Worm (Caenorhabditis elegans): ENCODE measurements around the gene irld-67.

The irld-67 gene

ce11 chrII:2913505-2913904 is 20.7 kb downstream of the irld-67 start, which contains the start of gene ubc-15:
ubc-15 (minus strand) TSS chrII:2913605.
- TF ChIP-seq nhr-10 (tag; optimal IDR thresholded peaks at IDR 0.05) = no peak
- TF ChIP-seq unc-55 (GFP tag; optimal IDR thresholded peaks at IDR 0.05) = peak; percentile 5

ce11 chrII:2903748-2904147 is 30.5 kb downstream of the irld-67 start:
- TF ChIP-seq mbf-1 (tag; optimal IDR thresholded peaks at IDR 0.05) (no peak), elt-3 (tag; optimal IDR thresholded peaks at IDR 0.05) (no peak), snpc-4 (tag; optimal IDR thresholded peaks at IDR 0.05) (no peak), unc-62 (GFP tag; optimal IDR thresholded peaks at IDR 0.05) (no peak), R02D3.7 (tag; optimal IDR thresholded peaks at IDR 0.05) (no peak), ztf-1 (GFP tag; conservative IDR thresholded peaks at IDR 0.05) (no peak), ceh-16 (tag; optimal IDR thresholded peaks at IDR 0.05) (no peak), egl-27 (tag; optimal IDR thresholded peaks at IDR 0.05) (no peak), nhr-12 (tag; optimal IDR thresholded peaks at IDR 0.05) (no peak), mdl-1 (tag; optimal IDR thresholded peaks at IDR 0.05) (no peak), F13H6.1 (tag; optimal IDR thresholded peaks at IDR 0.05) (no peak), nhr-6 (tag; optimal IDR thresholded peaks at IDR 0.05) (no peak), ceh-82 (tag; optimal IDR thresholded peaks at IDR 0.05) (no peak), blmp-1 (tag; optimal IDR thresholded peaks at IDR 0.05; ENCODE audit: insufficient read depth) (no peak), elt-1 (tag; optimal IDR thresholded peaks at IDR 0.05) (no peak), mab-5 (tag; optimal IDR thresholded peaks at IDR 0.05) (no peak), nhr-77 (tag; optimal IDR thresholded peaks at IDR 0.05) (no peak), ZK546.5 (tag; optimal IDR thresholded peaks at IDR 0.05) (no peak), ama-1 (optimal IDR thresholded peaks at IDR 0.05) (no peak)

- TF ChIP-seq nhr-77 (tag; optimal IDR thresholded peaks at IDR 0.05) = no peak
- TF ChIP-seq nhr-129 (tag; optimal IDR thresholded peaks at IDR 0.05) = no peak
- TF ChIP-seq mbf-1 (tag; optimal IDR thresholded peaks at IDR 0.05) = no peak
Observed at ce11 chrII:2901158-2901557, 33.1 kb downstream of the irld-67 start.

ce11 chrII:2900248-2900647 is 34.0 kb downstream of the irld-67 start, which contains the start of gene ubc-26:
ubc-26 (minus strand) TSS chrII:2900348.
- no peak for TF ChIP-seq C34F6.9 (tag; optimal IDR thresholded peaks at IDR 0.05)
- TF ChIP-seq ama-1 (optimal IDR thresholded peaks at IDR 0.05) = no peak
- no peak for TF ChIP-seq ztf-1 (GFP tag; conservative IDR thresholded peaks at IDR 0.05)
- TF ChIP-seq unc-55 (GFP tag; optimal IDR thresholded peaks at IDR 0.05) = no peak
- no peak for TF ChIP-seq peb-1 (tag; optimal IDR thresholded peaks at IDR 0.05)
- no peak for TF ChIP-seq mab-5 (tag; optimal IDR thresholded peaks at IDR 0.05)
- TF ChIP-seq unc-62 (GFP tag; optimal IDR thresholded peaks at IDR 0.05) = no peak

- no peak for TF ChIP-seq lsy-2 (tag; optimal IDR thresholded peaks at IDR 0.05)
- TF ChIP-seq F13H6.1 (tag; optimal IDR thresholded peaks at IDR 0.05) = no peak
- no peak for TF ChIP-seq nhr-10 (tag; optimal IDR thresholded peaks at IDR 0.05)
- TF ChIP-seq mab-5 (tag; optimal IDR thresholded peaks at IDR 0.05) = no peak
- TF ChIP-seq ZK546.5 (tag; optimal IDR thresholded peaks at IDR 0.05) = no peak
- TF ChIP-seq nhr-12 (tag; optimal IDR thresholded peaks at IDR 0.05) = no peak
- no peak for TF ChIP-seq snpc-4 (tag; optimal IDR thresholded peaks at IDR 0.05)
- no peak for TF ChIP-seq nhr-129 (tag; optimal IDR thresholded peaks at IDR 0.05)
- TF ChIP-seq alr-1 (tag; optimal IDR thresholded peaks at IDR 0.05) = no peak
- TF ChIP-seq dmd-4 (tag; optimal IDR thresholded peaks at IDR 0.05) = no peak
- no peak for TF ChIP-seq peb-1 (tag; optimal IDR thresholded peaks at IDR 0.05)
- no peak for TF ChIP-seq ceh-16 (tag; optimal IDR thresholded peaks at IDR 0.05)
- no peak for TF ChIP-seq nhr-21 (tag; optimal IDR thresholded peaks at IDR 0.05)
- no peak for TF ChIP-seq nhr-11 (tag; optimal IDR thresholded peaks at IDR 0.05)
- TF ChIP-seq ztf-1 (GFP tag; conservative IDR thresholded peaks at IDR 0.05) = no peak
- no peak for TF ChIP-seq egl-27 (tag; optimal IDR thresholded peaks at IDR 0.05)
- no peak for TF ChIP-seq blmp-1 (tag; optimal IDR thresholded peaks at IDR 0.05; ENCODE audit: insufficient read depth)
- TF ChIP-seq ztf-11 (tag; optimal IDR thresholded peaks at IDR 0.05) = no peak
- no peak for TF ChIP-seq aly-2 (tag; optimal IDR thresholded peaks at IDR 0.05)
- TF ChIP-seq C34F6.9 (tag; optimal IDR thresholded peaks at IDR 0.05) = no peak
Observed at ce11 chrII:2894295-2894694, 40.0 kb downstream of the irld-67 start, which contains the start of gene sqv-2. sqv-2 (minus strand) TSS chrII:2894395.

ce11 chrII:2888957-2889630 is 45.2 kb downstream of the irld-67 start, which contains the start of gene pinn-1:
pinn-1 (minus strand) TSS chrII:2889007.
- TF ChIP-seq skn-1 (tag; optimal IDR thresholded peaks at IDR 0.05) = no peak
- TF ChIP-seq lin-13 (GFP tag; optimal IDR thresholded peaks at IDR 0.05) = peak; percentile 95
- no peak for TF ChIP-seq unc-62 (GFP tag; optimal IDR thresholded peaks at IDR 0.05)
- TF ChIP-seq R02D3.7 (tag; optimal IDR thresholded peaks at IDR 0.05) = peak; percentile 10
- no peak for TF ChIP-seq blmp-1 (tag; optimal IDR thresholded peaks at IDR 0.05; ENCODE audit: insufficient read depth)
- TF ChIP-seq nhr-23 (tag; optimal IDR thresholded peaks at IDR 0.05) = no peak
- no peak for TF ChIP-seq ama-1 (optimal IDR thresholded peaks at IDR 0.05)
- TF ChIP-seq nhr-237 (tag; optimal IDR thresholded peaks at IDR 0.05) = no peak
- no peak for TF ChIP-seq alr-1 (tag; optimal IDR thresholded peaks at IDR 0.05)
- TF ChIP-seq sem-4 (tag; optimal IDR thresholded peaks at IDR 0.05) = peak; percentile 83
- TF ChIP-seq mbf-1 (tag; optimal IDR thresholded peaks at IDR 0.05) = no peak
- TF ChIP-seq nhr-11 (tag; optimal IDR thresholded peaks at IDR 0.05) = no peak
- TF ChIP-seq nhr-6 (tag; optimal IDR thresholded peaks at IDR 0.05) = peak; percentile 14
- no peak for TF ChIP-seq elt-1 (tag; optimal IDR thresholded peaks at IDR 0.05)
- peak; percentile 73 for TF ChIP-seq nhr-77 (tag; optimal IDR thresholded peaks at IDR 0.05)
- TF ChIP-seq ztf-1 (GFP tag; conservative IDR thresholded peaks at IDR 0.05) = 0 out of 2 replicates have a peak, but pooled peaks have one; percentile 56
- no peak for TF ChIP-seq unc-39 (tag; optimal IDR thresholded peaks at IDR 0.05)
- TF ChIP-seq ceh-16 (tag; optimal IDR thresholded peaks at IDR 0.05) = peak; percentile 73
- peak; percentile 48 for TF ChIP-seq ceh-82 (tag; optimal IDR thresholded peaks at IDR 0.05)
- peak; percentile 94 for TF ChIP-seq unc-55 (GFP tag; optimal IDR thresholded peaks at IDR 0.05)
- TF ChIP-seq nhr-12 (tag; optimal IDR thresholded peaks at IDR 0.05) = peak; percentile 56
- peak; percentile 87 for TF ChIP-seq crh-2 (tag; optimal IDR thresholded peaks at IDR 0.05)
- peak; percentile 63 for TF ChIP-seq nhr-129 (tag; optimal IDR thresholded peaks at IDR 0.05)
- TF ChIP-seq sma-3 (GFP tag; optimal IDR thresholded peaks at IDR 0.05) = peak; percentile 93

Data from whole organism, L2 larva.